Worm (Caenorhabditis elegans) whole organism, L4 larva: ENCODE measurements around the gene AH6.17.

Source experiments
- D1046.2 ChIP-seq: fragments of 200-800 bp; sonication (Bioruptor generic); IDR thresholded peaks from 2 replicates; pipeline ENCODE4 v1.3.6; 2022; ENCODE audit warnings: missing genetic modification characterization, missing compliant biosample characterization
- F49E8.2 ChIP-seq: sonication (generic microtip); optimal IDR thresholded peaks from 2 replicates; lab custom pipeline; 2016; ENCODE audit warnings: missing compliant biosample characterization, mild to moderate bottlenecking, missing genetic modification characterization, borderline replicate concordance
- R02D3.7 ChIP-seq: fragments of 150-350 bp; sonication (generic microtip); optimal IDR thresholded peaks from 3 replicates; lab custom pipeline; 2014; ENCODE audit warnings: missing biosample characterization, missing genetic modification characterization
- Y105C5A.15 ChIP-seq: fragments of 200-800 bp; sonication (Bioruptor generic); IDR thresholded peaks from 2 replicates; pipeline ENCODE4 v1.3.6; 2022; ENCODE audit warnings: missing genetic modification characterization, missing compliant biosample characterization
- Y48G9A.11 ChIP-seq: fragments of 200-800 bp; sonication (Bioruptor generic); IDR thresholded peaks from 2 replicates; pipeline ENCODE4 v1.3.6; 2022; ENCODE audit warnings: missing genetic modification reagents, missing genetic modification characterization, missing compliant biosample characterization
- ZK337.2 ChIP-seq: fragments of 200-800 bp; sonication (Bioruptor generic); IDR thresholded peaks from 2 replicates; pipeline ENCODE4 v1.3.6; 2022; ENCODE audit warnings: missing genetic modification reagents, missing genetic modification characterization, missing compliant biosample characterization
- ZK546.5 ChIP-seq, 2 experiments: sonication (generic microtip); optimal IDR thresholded peaks; 2 replicates each; lab custom pipeline; 2017; ENCODE audit warnings: missing biosample characterization in 2 of 2, missing genetic modification characterization in 2 of 2
- aha-1 ChIP-seq: fragments of 150-350 bp; peaks from one replicate; lab custom pipeline; 2014; ENCODE audit warnings: missing biosample characterization, missing genetic modification characterization
- attf-4 ChIP-seq: sonication (generic microtip); optimal IDR thresholded peaks from 3 replicates; lab custom pipeline; 2017; ENCODE audit warnings: missing biosample characterization, missing genetic modification characterization
- ceh-32 ChIP-seq: sonication (generic microtip); optimal IDR thresholded peaks from 2 replicates; lab custom pipeline; 2016; ENCODE audit warnings: mild to moderate bottlenecking, missing genetic modification characterization, missing compliant biosample characterization; ENCODE audit not compliant: poor library complexity
- ceh-44 ChIP-seq: fragments of 200-800 bp; sonication (Bioruptor generic); IDR thresholded peaks from 2 replicates; pipeline ENCODE4 v1.3.6; 2022; ENCODE audit warnings: missing genetic modification reagents, missing genetic modification characterization, missing compliant biosample characterization
- ceh-62 ChIP-seq: sonication (generic microtip); optimal IDR thresholded peaks from 2 replicates; lab custom pipeline; 2017; ENCODE audit warnings: missing biosample characterization, missing genetic modification characterization
- ceh-82 ChIP-seq: sonication (generic microtip); optimal IDR thresholded peaks from 2 replicates; lab custom pipeline; 2017; ENCODE audit warnings: missing biosample characterization, missing genetic modification characterization
- ctbp-1 ChIP-seq: fragments of 200-800 bp; sonication (Bioruptor generic); IDR thresholded peaks from 2 replicates; pipeline ENCODE4 v1.3.6; 2022; ENCODE audit warnings: missing genetic modification reagents, missing genetic modification characterization, missing compliant biosample characterization
- daf-12 ChIP-seq: fragments of 150-350 bp; optimal IDR thresholded peaks from 2 replicates; lab custom pipeline; 2014; ENCODE audit warnings: missing biosample characterization, missing genetic modification reagents, missing genetic modification characterization
- dmd-8 ChIP-seq: fragments of 200-800 bp; sonication (Bioruptor generic); IDR thresholded peaks from 2 replicates; pipeline ENCODE4 v1.3.6; 2022; ENCODE audit warnings: missing genetic modification characterization, missing compliant biosample characterization
- dmd-9 ChIP-seq: fragments of 200-800 bp; sonication (Bioruptor generic); IDR thresholded peaks from 2 replicates; pipeline ENCODE4 v1.3.6; 2022; ENCODE audit warnings: missing genetic modification reagents, missing genetic modification characterization, missing compliant biosample characterization
- dpl-1 ChIP-seq: fragments of 150-350 bp; optimal IDR thresholded peaks from 2 replicates; lab custom pipeline; 2014; ENCODE audit warnings: missing biosample characterization, missing genetic modification reagents, missing genetic modification characterization
- duxl-1 ChIP-seq: sonication (generic microtip); optimal IDR thresholded peaks from 2 replicates; lab custom pipeline; 2016; ENCODE audit warnings: mild to moderate bottlenecking, missing genetic modification characterization, moderate library complexity, missing compliant biosample characterization; ENCODE audit not compliant: poor library complexity
- dve-1 ChIP-seq: sonication (generic microtip); optimal IDR thresholded peaks from 2 replicates; lab custom pipeline; 2017; ENCODE audit warnings: antibody characterized with exemption, mild to moderate bottlenecking, missing genetic modification characterization, missing compliant biosample characterization; ENCODE audit not compliant: insufficient read depth
- hif-1 ChIP-seq, 2 experiments: sonication (generic microtip); optimal IDR thresholded peaks; 2 replicates each; lab custom pipeline; 2016 to 2017; ENCODE audit warnings: missing compliant biosample characterization in 2 of 2, missing genetic modification characterization in 2 of 2, missing genetic modification reagents in 2 of 2, missing genotype in 2 of 2, mild to moderate bottlenecking in 1 of 2
- hlh-11 ChIP-seq: fragments of 200-800 bp; sonication (Bioruptor generic); optimal IDR thresholded peaks from 2 replicates; lab custom pipeline; 2018; ENCODE audit warnings: mild to moderate bottlenecking, missing genetic modification characterization, missing compliant biosample characterization
- lin-13 ChIP-seq: fragments of 150-350 bp; optimal IDR thresholded peaks from 2 replicates; lab custom pipeline; 2014; ENCODE audit warnings: missing biosample characterization, missing genetic modification reagents, missing genetic modification characterization
- lsy-2 ChIP-seq, 2 experiments: fragments of 150-350 bp in 1 of 2; sonication (generic microtip) in 1 of 2; optimal IDR thresholded peaks; 2 replicates each; lab custom pipeline; 2014 to 2017; ENCODE audit warnings: missing biosample characterization in 2 of 2, missing genetic modification characterization in 2 of 2
- madf-5 ChIP-seq, 2 experiments: fragments of 200-800 bp; sonication (Bioruptor generic); IDR thresholded peaks; 2 replicates each; pipeline ENCODE4 v1.3.6; 2022; ENCODE audit warnings: missing compliant biosample characterization in 2 of 2, missing genetic modification characterization in 2 of 2
- mdl-1 ChIP-seq, 2 experiments: fragments of 150-350 bp in 1 of 2; sonication (generic microtip) in 1 of 2; optimal IDR thresholded peaks; 2 replicates each; lab custom pipeline; 2014 to 2017; ENCODE audit warnings: missing biosample characterization in 2 of 2, missing genetic modification characterization in 2 of 2
- mes-2 ChIP-seq: sonication (generic microtip); optimal IDR thresholded peaks from 2 replicates; lab custom pipeline; 2016; ENCODE audit warnings: missing genotype, mild to moderate bottlenecking, missing genetic modification characterization, missing compliant biosample characterization; ENCODE audit not compliant: poor library complexity, severe bottlenecking
- mxl-2 ChIP-seq: fragments of 200-800 bp; sonication (Bioruptor generic); conservative IDR thresholded peaks from 2 replicates; pipeline ENCODE4 v1.3.6; 2022; ENCODE audit warnings: missing genetic modification reagents, missing genetic modification characterization, missing compliant biosample characterization
- mxl-3 ChIP-seq: fragments of 200-800 bp; sonication (Bioruptor generic); optimal IDR thresholded peaks from 2 replicates; lab custom pipeline; 2018; ENCODE audit warnings: mild to moderate bottlenecking, missing genetic modification characterization, missing compliant biosample characterization
- nhr-11 ChIP-seq: fragments of 150-350 bp; optimal IDR thresholded peaks from 2 replicates; lab custom pipeline; 2014; ENCODE audit warnings: missing biosample characterization, missing genetic modification characterization
- nhr-111 ChIP-seq: fragments of 200-800 bp; sonication (Bioruptor generic); optimal IDR thresholded peaks from 2 replicates; lab custom pipeline; 2018; ENCODE audit warnings: mild to moderate bottlenecking, missing genetic modification characterization, missing compliant biosample characterization
- nhr-25 ChIP-seq: sonication (generic microtip); optimal IDR thresholded peaks from 2 replicates; lab custom pipeline; 2017; ENCODE audit warnings: missing genetic modification characterization, mild to moderate bottlenecking, missing compliant biosample characterization, antibody characterized with exemption, moderate library complexity, borderline replicate concordance; ENCODE audit not compliant: insufficient read depth
- nhr-28 ChIP-seq: fragments of 150-350 bp; optimal IDR thresholded peaks from 2 replicates; lab custom pipeline; 2014; ENCODE audit warnings: missing biosample characterization, missing genetic modification characterization
- nhr-41 ChIP-seq: fragments of 200-800 bp; sonication (Bioruptor generic); IDR thresholded peaks from 2 replicates; pipeline ENCODE4 v1.3.6; 2022; ENCODE audit warnings: missing genetic modification reagents, missing genetic modification characterization, missing compliant biosample characterization
- nhr-48 ChIP-seq: sonication (generic microtip); optimal IDR thresholded peaks from 2 replicates; lab custom pipeline; 2016; ENCODE audit warnings: mild to moderate bottlenecking, missing genetic modification characterization, missing compliant biosample characterization
- nhr-77 ChIP-seq: fragments of 150-350 bp; optimal IDR thresholded peaks from 2 replicates; lab custom pipeline; 2014; ENCODE audit warnings: missing biosample characterization, missing genetic modification characterization
- pha-4 ChIP-seq, 2 experiments: fragments of 150-350 bp in 1 of 2; fragments of 200-800 bp in 1 of 2; sonication (Bioruptor generic) in 1 of 2; IDR thresholded peaks in 1 of 2; optimal IDR thresholded peaks in 1 of 2; 2 replicates each; pipeline versions ENCODE4 v1.3.6 to Lab custom; 2014 to 2022; ENCODE audit warnings: missing genetic modification characterization in 2 of 2, missing genetic modification reagents in 2 of 2, missing biosample characterization in 1 of 2, missing compliant biosample characterization in 1 of 2
- saeg-2 ChIP-seq: fragments of 200-800 bp; sonication (Bioruptor generic); IDR thresholded peaks from 2 replicates; pipeline ENCODE4 v1.3.6; 2022; ENCODE audit warnings: missing genetic modification reagents, missing genetic modification characterization, missing compliant biosample characterization
- sdz-12 ChIP-seq: fragments of 200-800 bp; sonication (Bioruptor generic); optimal IDR thresholded peaks from 2 replicates; lab custom pipeline; 2018; ENCODE audit warnings: mild to moderate bottlenecking, missing genetic modification characterization, missing compliant biosample characterization
- snpc-1.2 ChIP-seq: fragments of 200-800 bp; sonication (Bioruptor generic); IDR thresholded peaks from 2 replicates; pipeline ENCODE4 v1.3.6; 2022; ENCODE audit warnings: missing genetic modification reagents, missing genetic modification characterization, missing compliant biosample characterization
- spr-3 ChIP-seq: fragments of 200-800 bp; sonication (Bioruptor generic); optimal IDR thresholded peaks from 2 replicates; lab custom pipeline; 2018; ENCODE audit warnings: mild to moderate bottlenecking, missing genetic modification characterization, missing compliant biosample characterization
- vab-7 ChIP-seq: fragments of 200-800 bp; sonication (Bioruptor generic); IDR thresholded peaks from 2 replicates; pipeline ENCODE4 v1.3.6; 2022; ENCODE audit warnings: missing genetic modification reagents, missing genetic modification characterization, missing compliant biosample characterization
- zfp-2 ChIP-seq: sonication (generic microtip); optimal IDR thresholded peaks from 2 replicates; lab custom pipeline; 2016; ENCODE audit warnings: mild to moderate bottlenecking, missing genetic modification characterization, missing compliant biosample characterization
- zfp-3 ChIP-seq: fragments of 200-800 bp; sonication (Bioruptor generic); conservative IDR thresholded peaks from 2 replicates; pipeline ENCODE4 v1.3.6; 2022; ENCODE audit warnings: missing genetic modification reagents, missing genetic modification characterization, missing compliant biosample characterization
- ztf-7 ChIP-seq: fragments of 150-350 bp; optimal IDR thresholded peaks from 2 replicates; lab custom pipeline; 2014; ENCODE audit warnings: missing biosample characterization, missing genetic modification characterization

Gene AH6.17

DNA sequence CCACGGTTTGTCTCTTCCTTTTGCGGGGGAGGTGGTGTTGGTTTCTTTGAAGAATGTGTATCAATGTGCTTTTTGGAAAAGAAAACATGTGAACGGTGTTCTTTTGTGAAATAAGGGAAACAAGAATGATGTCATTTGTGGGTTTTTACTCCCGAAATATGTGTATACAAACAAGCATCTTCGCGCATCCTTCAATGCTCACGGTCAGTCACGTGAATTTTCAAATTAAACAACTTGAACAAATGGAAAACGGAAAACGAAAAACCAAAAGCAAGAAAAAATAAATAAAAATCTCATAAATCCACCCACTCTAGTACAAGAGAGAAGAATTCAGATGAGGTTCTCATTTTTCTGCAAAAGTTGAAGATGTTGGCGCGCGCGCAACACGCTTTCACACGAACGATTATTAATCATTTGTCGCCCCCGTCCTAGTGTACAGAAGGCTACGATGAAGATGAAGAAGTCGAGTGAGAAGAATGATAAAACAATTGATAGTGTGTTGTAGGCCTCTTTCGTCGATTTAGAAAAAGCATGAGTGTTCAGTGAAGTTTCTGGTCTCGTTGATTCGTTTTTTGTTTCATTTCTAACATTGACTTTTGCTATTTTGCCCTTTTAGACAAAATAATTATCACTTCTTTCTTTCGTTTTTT lies 37.8 kb upstream of the AH6.17 start (continued):
- TF ChIP-seq mes-2 (tag; lab: Kevin White, UChicago) (no peak), zfp-2 (tag; lab: Kevin White, UChicago) (no peak), mdl-1 (tag; optimal IDR thresholded peaks at IDR 0.05; lab: Kevin White, UChicago) (peak in 1 of 2 experiments; percentile 37), vab-7 (GFP tag; lab: Robert Waterston, UW) (no peak), nhr-41 (GFP tag; lab: Robert Waterston, UW) (no peak), mxl-3 (GFP tag; lab: Kevin White, UChicago) (peak; percentile 88), hlh-11 (tag; lab: Kevin White, UChicago) (peak; percentile 19), ztf-7 (no peak), dve-1 (tag; lab: Kevin White, UChicago) (no peak), snpc-1.2 (GFP tag; lab: Robert Waterston, UW) (no peak), D1046.2 (no peak), mxl-2 (GFP tag; lab: Robert Waterston, UW) (no peak), pha-4 (GFP tag; IDR thresholded peaks at IDR 0.05; lab: Robert Waterston, UW) (no peak), pha-4 (tag; optimal IDR thresholded peaks at IDR 0.05; lab: Kevin White, UChicago) (peak; percentile 38), madf-5 (GFP tag; IDR thresholded peaks at IDR 0.05; lab: Robert Waterston, UW) (no peak)
- TF ChIP-seq, all 104 proteins: peak for 7

DNA sequence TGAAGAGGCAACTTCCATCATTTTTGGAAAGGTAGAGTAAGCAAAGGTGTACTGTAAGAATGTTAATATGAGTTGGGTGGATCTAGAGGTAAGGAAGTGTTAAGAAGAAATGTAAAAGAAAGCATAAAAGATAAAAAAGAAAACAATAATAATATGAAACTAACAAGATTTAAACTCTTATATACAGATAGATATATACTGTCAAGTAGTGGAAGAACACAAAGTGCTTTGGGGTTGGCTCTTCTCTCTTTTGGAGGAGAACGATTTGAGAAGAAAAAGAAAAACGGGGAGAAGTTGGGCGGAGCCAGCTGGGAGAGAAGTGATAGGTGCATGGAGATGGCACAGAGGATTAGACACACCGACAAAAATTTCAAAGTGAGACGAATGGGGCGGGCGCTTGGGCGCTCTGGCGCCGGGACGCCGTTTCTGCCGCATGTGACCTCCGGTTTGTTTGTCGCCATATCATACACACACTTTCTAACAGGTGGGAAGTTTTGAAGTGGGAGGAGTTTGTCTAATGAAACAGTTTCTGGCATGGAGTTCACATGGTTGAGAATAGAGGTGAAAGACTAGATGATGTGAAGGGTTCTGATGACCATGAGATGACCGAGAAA lies 35.5 kb upstream of the AH6.17 start, which contains the start of gene T19H5.4:
TSS of gene T19H5.4 (minus strand) at position 51 of the 614 bp plus-strand sequence.
- TF ChIP-seq ceh-82 (tag; lab: Kevin White, UChicago) (no peak), sdz-12 (GFP tag; lab: Kevin White, UChicago) (no peak), daf-12 (tag; lab: Kevin White, UChicago) (no peak), F49E8.2 (no peak), vab-7 (GFP tag; lab: Robert Waterston, UW) (0 out of 2 replicates have a peak, but pooled peaks have one; percentile 37), ceh-32 (no peak), aha-1 (tag; lab: Kevin White, UChicago) (peak; percentile 79), lsy-2 (tag; optimal IDR thresholded peaks at IDR 0.05; lab: Kevin White, UChicago) (peak in 1 of 2 experiments; percentile 3), zfp-3 (peak; percentile 44; the same call in 1 of the 2 replicates), Y48G9A.11 (no peak), D1046.2 (no peak), mdl-1 (tag; optimal IDR thresholded peaks at IDR 0.05; lab: Kevin White, UChicago) (peak in 1 of 2 experiments; percentile 78), mxl-2 (GFP tag; lab: Robert Waterston, UW) (no peak), spr-3 (GFP tag; lab: Kevin White, UChicago) (no peak), nhr-28 (tag; lab: Kevin White, UChicago) (peak; percentile 78), ceh-62 (no peak), dpl-1 (GFP tag; lab: Kevin White, UChicago) (no peak), ceh-44 (GFP tag; lab: Robert Waterston, UW) (no peak), saeg-2 (GFP tag; lab: Robert Waterston, UW) (0 out of 2 replicates have a peak, but pooled peaks have one; percentile 32), hif-1 (tag; optimal IDR thresholded peaks at IDR 0.05; lab: Kevin White, UChicago) (peak in 1 of 2 experiments; percentile 64), Y105C5A.15 (GFP tag; lab: Robert Waterston, UW) (no peak), dmd-8 (GFP tag; lab: Robert Waterston, UW) (no peak), nhr-11 (tag; lab: Kevin White, UChicago) (peak; percentile 48), nhr-111 (GFP tag; lab: Kevin White, UChicago) (no peak), R02D3.7 (tag; lab: Kevin White, UChicago) (no peak), ctbp-1 (GFP tag; lab: Robert Waterston, UW) (peak; percentile 52; the same call in 1 of the 2 replicates), nhr-77 (tag; lab: Kevin White, UChicago) (peak; percentile 12), nhr-25 (no peak), duxl-1 (tag; lab: Kevin White, UChicago) (peak; percentile 24), nhr-48 (peak; percentile 76), lin-13 (GFP tag; lab: Kevin White, UChicago) (peak; percentile 16), dmd-9 (no peak), ZK337.2 (no peak), attf-4 (tag; lab: Kevin White, UChicago) (no peak), ZK546.5 (tag; optimal IDR thresholded peaks at IDR 0.05; lab: Kevin White, UChicago) (no peak)
